Worm (Caenorhabditis elegans): ENCODE results near the gene zig-5.

DNA sequence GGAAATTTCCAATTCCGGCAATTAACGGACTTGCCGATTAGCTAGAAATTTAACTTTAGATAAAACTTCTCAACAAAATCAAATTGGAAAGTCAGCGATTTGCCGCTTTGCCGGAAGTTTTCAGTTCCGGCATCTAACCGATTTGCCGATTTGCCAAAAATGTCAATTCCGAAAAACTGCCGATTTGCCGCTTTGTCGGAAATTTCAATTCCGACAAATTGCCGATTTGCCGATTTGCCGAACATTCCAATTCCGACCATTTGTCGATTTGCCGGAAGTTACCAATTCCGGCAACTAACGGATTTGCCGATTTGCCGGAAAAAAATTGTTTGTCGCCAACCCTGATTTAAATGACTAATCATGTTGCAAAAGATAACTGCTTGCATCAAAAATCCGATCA is 44.1 kb downstream of the zig-5 start:
- TF ChIP-seq ztf-23 (GFP tag; IDR thresholded peaks at IDR 0.05) (no peak), flt-1 (GFP tag; IDR thresholded peaks at IDR 0.05) (no peak), cog-1 (tag; optimal IDR thresholded peaks at IDR 0.05) (no peak), med-1 (GFP tag; optimal IDR thresholded peaks at IDR 0.05; ENCODE audit: insufficient read depth) (no peak), ztf-29 (GFP tag; IDR thresholded peaks at IDR 0.05) (no peak), klf-2 (GFP tag; conservative IDR thresholded peaks at IDR 0.05) (no peak), ref-1 (GFP tag; conservative IDR thresholded peaks at IDR 0.05) (no peak), tab-1 (GFP tag; IDR thresholded peaks at IDR 0.05) (no peak), T22C8.4 (GFP tag; IDR thresholded peaks at IDR 0.05) (no peak)
